Fruit fly (Drosophila melanogaster): ENCODE measurements around the gene Dap160.
A peak's percentile ranks its signal among the peaks of the same experiment; 100 is the strongest.

Gene Dap160

DNA sequence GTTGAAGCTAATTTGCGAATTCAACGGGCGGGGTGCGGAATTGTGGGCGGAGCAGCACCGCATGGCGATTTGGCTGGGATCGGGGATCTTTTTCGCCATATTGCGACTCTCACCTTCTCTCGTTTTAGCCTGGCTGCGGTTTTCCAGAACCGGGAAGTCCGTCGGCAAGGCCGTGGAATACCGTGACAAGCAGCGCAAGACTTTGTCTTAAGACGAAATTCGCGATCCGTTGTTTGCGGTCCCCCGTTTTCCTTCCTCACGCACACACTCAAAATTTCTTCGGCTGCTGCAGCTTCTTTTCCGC, 37.0 kb upstream of the Dap160 start:
- TF ChIP-seq Dfd (GFP tag; optimal IDR thresholded peaks at IDR 0.05) (no peak), Sp1 (GFP tag; optimal IDR thresholded peaks at IDR 0.05) (no peak), CG9705 (GFP tag; optimal IDR thresholded peaks at IDR 0.05) (no peak), Rel (GFP tag; optimal IDR thresholded peaks at IDR 0.05) (no peak), Rel (tag; optimal IDR thresholded peaks at IDR 0.05) (peak; percentile 67)

DNA sequence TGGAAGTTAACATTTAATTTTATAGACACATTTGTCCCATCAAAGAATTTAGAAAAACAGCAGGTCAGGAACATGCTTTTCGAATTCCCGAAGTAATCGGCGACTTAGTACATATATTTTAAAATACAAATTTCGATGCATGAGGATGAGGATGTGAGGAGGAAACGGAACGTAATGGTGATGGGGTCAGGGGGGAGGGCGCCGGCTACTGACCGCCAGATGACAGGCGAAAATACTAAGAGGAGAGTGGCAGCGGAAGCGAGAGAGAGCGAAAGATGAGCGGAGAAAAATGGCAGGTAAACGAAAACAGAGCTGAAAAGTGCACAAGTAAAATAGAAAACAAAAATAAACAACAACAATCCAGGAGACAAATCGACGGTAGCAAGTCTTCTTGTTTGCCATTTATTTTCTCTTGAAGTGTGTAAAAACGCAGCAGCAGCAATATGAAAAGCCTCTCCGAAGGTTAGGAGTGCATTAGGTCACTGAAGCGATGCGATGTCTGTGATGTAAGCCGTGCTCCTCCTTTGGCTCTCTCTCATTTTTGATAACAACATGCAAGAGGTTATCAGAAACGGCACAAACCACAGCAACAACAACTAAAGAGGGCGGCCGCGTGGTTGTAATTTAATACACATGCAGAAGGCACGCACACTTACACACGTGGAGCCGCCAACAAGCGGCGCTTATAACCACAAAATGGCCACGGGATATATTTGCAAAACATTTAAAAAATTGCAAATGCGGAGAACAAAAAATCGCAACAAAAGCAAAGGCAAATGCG, 36.5 kb upstream of the Dap160 start:
- TF ChIP-seq N (GFP tag; optimal IDR thresholded peaks at IDR 0.05): no peak
- no peak for TF ChIP-seq Dif (GFP tag; optimal IDR thresholded peaks at IDR 0.05; ENCODE audit: partially characterized antibody)
- TF ChIP-seq Vsx2 (GFP tag; optimal IDR thresholded peaks at IDR 0.05; ENCODE audit: partially characterized antibody): peak; percentile 65
- TF ChIP-seq dsf (GFP tag; optimal IDR thresholded peaks at IDR 0.05; ENCODE audit: borderline replicate concordance): no peak
- no peak for TF ChIP-seq CG9705 (GFP tag; optimal IDR thresholded peaks at IDR 0.05)
- no peak for TF ChIP-seq Abd-B (GFP tag; optimal IDR thresholded peaks at IDR 0.05)
- TF ChIP-seq foxo (GFP tag; optimal IDR thresholded peaks at IDR 0.05): no peak
- TF ChIP-seq Mio (GFP tag; optimal IDR thresholded peaks at IDR 0.05): no peak
- peak; percentile 51 for TF ChIP-seq psq (GFP tag; optimal IDR thresholded peaks at IDR 0.05)

DNA sequence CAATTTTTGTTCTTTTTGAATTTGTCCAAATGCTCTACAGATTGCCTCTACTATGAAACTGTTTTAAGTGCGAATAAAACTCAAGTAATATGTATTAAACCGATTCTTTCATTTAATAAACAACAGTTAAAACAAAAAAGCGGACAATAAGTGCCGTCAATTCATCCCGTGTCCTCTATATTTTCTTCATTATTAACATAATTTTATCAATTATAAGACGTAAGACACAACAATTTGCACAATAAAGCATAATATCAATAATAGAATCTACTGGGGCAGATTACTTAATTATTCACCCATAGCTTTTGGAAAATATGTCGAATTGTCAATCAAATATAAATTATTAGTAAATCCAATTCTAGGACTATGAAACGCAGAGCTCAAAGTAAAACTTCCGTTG, 30.8 kb upstream of the Dap160 start, which contains the start of gene CG31627:
Gene CG31627, plus strand, starts transcription at position 301 of the 400 bp plus-strand sequence.
- no peak for TF ChIP-seq dsf (GFP tag; optimal IDR thresholded peaks at IDR 0.05; ENCODE audit: borderline replicate concordance)
- TF ChIP-seq Abd-B (GFP tag; optimal IDR thresholded peaks at IDR 0.05): no peak
- no peak for TF ChIP-seq OdsH (GFP tag; optimal IDR thresholded peaks at IDR 0.05)

DNA sequence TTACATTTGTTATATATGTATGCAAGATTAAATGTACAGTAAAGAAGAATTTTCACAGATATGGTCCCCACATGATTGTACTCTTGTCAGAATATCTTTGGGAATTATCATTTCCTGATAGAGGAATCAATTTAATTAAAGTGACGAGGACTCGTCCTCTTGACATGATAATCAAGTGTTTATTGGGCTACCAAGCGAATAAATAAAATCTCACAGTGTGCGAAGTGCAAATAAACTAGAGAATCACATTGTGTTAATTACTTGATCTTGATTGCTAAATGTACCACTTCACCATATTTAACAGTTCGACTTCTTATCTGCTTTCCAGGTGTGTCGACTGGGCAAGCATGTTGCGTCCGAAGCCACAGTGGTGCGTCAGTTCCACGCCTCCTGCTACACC, 27.7 kb upstream of the Dap160 start:
- no peak for TF ChIP-seq CG9705 (GFP tag; optimal IDR thresholded peaks at IDR 0.05)
- no peak for TF ChIP-seq usp (GFP tag; optimal IDR thresholded peaks at IDR 0.05)
- no peak for TF ChIP-seq Dif (GFP tag; optimal IDR thresholded peaks at IDR 0.05; ENCODE audit: partially characterized antibody)
- TF ChIP-seq tai (GFP tag; optimal IDR thresholded peaks at IDR 0.05): no peak
- no peak for TF ChIP-seq dmrt93B (GFP tag; optimal IDR thresholded peaks at IDR 0.05)

DNA sequence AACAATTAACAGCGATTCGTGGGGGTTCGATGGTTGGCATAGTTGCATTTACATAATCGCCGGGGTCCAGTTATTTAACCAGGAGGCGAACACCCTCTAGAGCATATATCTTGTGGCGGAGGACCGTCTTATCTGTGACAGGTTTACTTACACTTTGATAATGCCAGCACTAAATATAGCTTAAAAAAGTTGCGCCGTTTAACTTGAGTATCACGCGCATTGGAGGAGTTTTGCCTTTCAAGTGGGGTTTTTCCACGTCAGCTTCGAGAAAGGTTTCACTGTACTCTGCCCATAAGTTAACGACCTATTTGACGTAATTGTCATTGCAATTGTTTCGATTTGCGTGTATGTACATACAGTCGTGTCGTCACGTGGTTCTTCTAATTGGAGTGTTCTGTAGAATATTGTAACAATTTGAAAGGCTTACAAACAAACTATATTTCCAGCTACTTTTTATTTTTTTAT, 27.0 kb upstream of the Dap160 start:
- TF ChIP-seq Rel (GFP tag; optimal IDR thresholded peaks at IDR 0.05) (no peak), Rel (tag; optimal IDR thresholded peaks at IDR 0.05) (peak; percentile 76), psq (GFP tag; optimal IDR thresholded peaks at IDR 0.05) (no peak)

DNA sequence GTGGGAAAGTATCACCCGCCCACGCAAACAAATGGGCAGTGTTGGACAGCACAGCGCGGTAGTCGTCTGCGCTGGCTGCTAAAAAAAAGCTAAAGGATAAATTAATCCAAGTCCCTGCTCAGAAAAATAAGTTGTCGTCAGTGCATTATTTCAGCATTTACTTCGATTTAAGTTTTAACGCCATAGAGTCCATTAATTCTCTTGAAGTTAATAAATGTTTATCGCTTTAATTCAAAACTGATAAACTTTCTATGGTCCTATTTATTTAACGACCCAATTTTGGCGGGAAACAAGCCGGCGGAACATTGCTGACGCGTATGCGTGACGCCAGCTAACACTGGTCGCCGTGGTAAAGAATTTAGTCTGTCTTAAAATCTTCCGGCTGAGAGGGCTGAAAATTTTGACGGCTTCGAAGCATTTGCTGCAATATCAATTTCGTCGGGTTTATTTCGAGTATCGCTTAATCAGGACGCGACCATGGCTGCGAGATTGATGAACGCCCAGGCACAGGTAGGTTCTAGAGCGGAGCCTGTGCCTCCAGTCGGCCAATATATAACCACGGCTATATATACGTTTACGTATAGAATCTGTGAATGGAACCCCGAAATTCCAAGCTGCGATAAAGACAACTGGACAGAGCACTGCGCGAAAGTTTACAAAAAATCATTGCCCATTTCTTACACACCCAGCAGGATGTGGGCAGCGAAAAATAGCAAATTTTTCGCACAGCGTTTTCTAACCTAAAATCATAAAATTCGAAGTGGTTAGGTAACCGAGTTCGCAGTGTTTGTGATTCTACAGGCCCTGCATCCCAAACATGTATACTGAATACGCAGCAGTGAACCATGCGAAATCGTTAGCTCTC, 26.4 kb upstream of the Dap160 start, which contains the start of the genes mAcon1, CG43345 and CG43346:
Gene mAcon1, plus strand, starts transcription at position 276 of the 865 bp plus-strand sequence.
Gene CG43345, minus strand, starts transcription at position 287 of the 865 bp plus-strand sequence.
Gene CG43346, minus strand, starts transcription at position 287 of the 865 bp plus-strand sequence.
- TF ChIP-seq OdsH (GFP tag; optimal IDR thresholded peaks at IDR 0.05) (peak; percentile 86), dl (GFP tag; optimal IDR thresholded peaks at IDR 0.05; ENCODE audit: insufficient read depth in 1 of 2, partially characterized antibody in 2 of 2) (no peak), tai (GFP tag; optimal IDR thresholded peaks at IDR 0.05) (no peak), h (GFP tag; optimal IDR thresholded peaks at IDR 0.05) (peak; percentile 90), rgr (GFP tag; optimal IDR thresholded peaks at IDR 0.05) (peak; percentile 84), HLH106 (tag; optimal IDR thresholded peaks at IDR 0.05) (peak; percentile 90), CG32264 (GFP tag; optimal IDR thresholded peaks at IDR 0.05) (peak; percentile 48), pan (optimal IDR thresholded peaks at IDR 0.05) (no peak), lola (GFP tag; optimal IDR thresholded peaks at IDR 0.05) (no peak), CG9705 (GFP tag; optimal IDR thresholded peaks at IDR 0.05) (peak; percentile 89), CrebA (GFP tag; optimal IDR thresholded peaks at IDR 0.05; ENCODE audit: borderline replicate concordance) (no peak), Rel (GFP tag; optimal IDR thresholded peaks at IDR 0.05) (no peak), Rel (tag; optimal IDR thresholded peaks at IDR 0.05) (peak; percentile 71), Abd-B (GFP tag; optimal IDR thresholded peaks at IDR 0.05) (no peak), dmrt93B (GFP tag; optimal IDR thresholded peaks at IDR 0.05) (peak; percentile 82), brk (GFP tag; optimal IDR thresholded peaks at IDR 0.05) (no peak), woc (GFP tag; optimal IDR thresholded peaks at IDR 0.05) (peak; percentile 96), dsf (GFP tag; optimal IDR thresholded peaks at IDR 0.05; ENCODE audit: borderline replicate concordance) (no peak), usp (GFP tag; optimal IDR thresholded peaks at IDR 0.05) (no peak), Hnf4 (GFP tag; optimal IDR thresholded peaks at IDR 0.05) (peak; percentile 85), Sp1 (GFP tag; optimal IDR thresholded peaks at IDR 0.05) (peak; percentile 85), ey (GFP tag; optimal IDR thresholded peaks at IDR 0.05) (peak; percentile 84), Vsx2 (GFP tag; optimal IDR thresholded peaks at IDR 0.05; ENCODE audit: partially characterized antibody) (no peak), sage (GFP tag; optimal IDR thresholded peaks at IDR 0.05) (no peak), psq (GFP tag; optimal IDR thresholded peaks at IDR 0.05) (peak; percentile 73), GATAd (GFP tag; optimal IDR thresholded peaks at IDR 0.05) (peak; percentile 76), N (GFP tag; optimal IDR thresholded peaks at IDR 0.05) (no peak), fru (GFP tag; optimal IDR thresholded peaks at IDR 0.05) (peak; percentile 87), foxo (GFP tag; optimal IDR thresholded peaks at IDR 0.05) (peak in 1 of 2 experiments; percentile 89), Dfd (GFP tag; optimal IDR thresholded peaks at IDR 0.05) (no peak), Mio (GFP tag; optimal IDR thresholded peaks at IDR 0.05) (peak; percentile 15), Myc (optimal IDR thresholded peaks at IDR 0.05) (peak; percentile 100), Hr78 (GFP tag; optimal IDR thresholded peaks at IDR 0.05) (no peak)

Measured in whole organism, wandering third instar larva.